Fruit fly (Drosophila melanogaster): Measurements from ENCODE around the gene CG33796.

Gene CG33796

dm6 chr3L:16164150-16165039, 5.5 kb downstream of the CG33796 start, which contains the start of gene CG5151:
Gene CG5151 (minus strand): TSS chr3L:16164701.
- no peak for TF ChIP-seq Myc (optimal IDR thresholded peaks at IDR 0.05)
- TF ChIP-seq Sin3A (optimal IDR thresholded peaks at IDR 0.05) = no peak
- no peak for TF ChIP-seq ttk (optimal IDR thresholded peaks at IDR 0.05)

DNA sequence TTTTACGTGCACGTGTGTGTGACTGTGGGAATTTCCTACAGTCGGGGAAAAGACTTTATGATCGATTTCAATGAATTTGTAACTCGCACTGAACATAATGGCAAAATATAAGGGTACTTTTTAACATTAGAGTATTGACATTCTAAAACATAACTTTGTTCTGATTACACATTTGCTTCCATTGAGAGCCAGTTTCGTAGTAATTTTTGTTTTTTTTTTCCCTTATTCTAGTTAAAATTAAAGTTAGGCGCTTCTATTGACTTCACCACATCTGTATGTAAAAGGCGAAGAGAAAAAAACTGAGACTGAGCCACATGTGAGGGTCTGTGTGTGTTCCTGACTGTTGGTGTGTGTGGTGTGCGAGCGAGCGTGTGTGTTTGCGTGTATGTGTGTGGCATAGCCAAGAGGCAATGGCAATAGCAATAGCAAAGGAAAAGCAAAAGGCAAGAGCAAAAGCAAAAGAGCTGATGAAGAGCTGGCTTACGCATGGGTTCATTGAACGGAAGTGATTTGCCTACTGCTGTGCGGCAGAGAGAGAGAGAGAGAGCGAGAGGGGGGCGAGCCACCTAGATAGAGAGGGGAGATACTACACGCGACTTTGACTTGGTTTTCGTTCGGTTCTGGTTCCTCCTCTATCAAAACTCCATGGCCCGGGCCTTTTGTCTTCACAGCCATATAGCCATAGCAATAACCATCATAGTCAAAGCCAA, 7.9 kb downstream of the CG33796 start:
- TF ChIP-seq h (optimal IDR thresholded peaks at IDR 0.05) (no peak), Sin3A (optimal IDR thresholded peaks at IDR 0.05) (no peak), Myc (optimal IDR thresholded peaks at IDR 0.05) (no peak), psq (optimal IDR thresholded peaks at IDR 0.05) (no peak), ttk (optimal IDR thresholded peaks at IDR 0.05) (no peak), insv (optimal IDR thresholded peaks at IDR 0.05) (no peak)

- TF ChIP-seq insv (optimal IDR thresholded peaks at IDR 0.05) (no peak), Myc (optimal IDR thresholded peaks at IDR 0.05) (no peak), ttk (optimal IDR thresholded peaks at IDR 0.05) (no peak), psq (optimal IDR thresholded peaks at IDR 0.05) (no peak), Sin3A (optimal IDR thresholded peaks at IDR 0.05) (no peak), h (optimal IDR thresholded peaks at IDR 0.05) (no peak)
Measured at dm6 chr3L:16161131-16161530, 8.8 kb downstream of the CG33796 start.

DNA sequence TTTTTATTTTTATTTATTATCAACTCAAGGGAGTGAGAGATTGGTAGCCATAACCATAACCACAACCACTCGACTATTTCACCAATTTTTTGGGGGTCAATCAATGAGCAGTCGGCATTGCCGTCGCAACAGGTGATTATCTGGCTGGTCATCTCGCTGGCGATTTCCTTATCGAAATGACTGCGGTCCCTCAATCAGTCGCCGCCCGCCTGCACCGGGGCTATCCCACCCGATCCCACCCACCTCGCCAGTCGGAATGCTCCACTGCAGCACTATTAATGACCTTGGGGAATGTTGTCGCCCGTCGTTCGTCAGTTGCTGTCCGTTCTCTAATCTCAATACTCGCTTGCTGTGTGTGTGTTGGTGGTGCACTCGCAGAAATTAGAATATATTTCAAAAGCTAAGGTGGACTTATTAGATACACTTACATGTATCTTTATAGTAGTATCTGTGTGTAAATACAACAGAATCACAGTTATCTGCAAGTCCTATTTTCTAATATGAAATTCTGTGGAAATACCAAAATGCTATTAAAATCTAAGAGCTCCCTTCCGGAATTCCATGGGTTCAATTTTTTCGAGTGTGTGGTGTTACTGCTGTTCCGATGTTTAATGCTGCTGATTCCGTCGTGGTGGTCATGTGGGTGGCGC, 9.4 kb downstream of the CG33796 start:
- TF ChIP-seq h (optimal IDR thresholded peaks at IDR 0.05) = no peak
- no peak for TF ChIP-seq psq (optimal IDR thresholded peaks at IDR 0.05)
- TF ChIP-seq insv (optimal IDR thresholded peaks at IDR 0.05) = no peak
- TF ChIP-seq Myc (optimal IDR thresholded peaks at IDR 0.05) = no peak
- no peak for TF ChIP-seq ttk (optimal IDR thresholded peaks at IDR 0.05)
- no peak for TF ChIP-seq Sin3A (optimal IDR thresholded peaks at IDR 0.05)

DNA sequence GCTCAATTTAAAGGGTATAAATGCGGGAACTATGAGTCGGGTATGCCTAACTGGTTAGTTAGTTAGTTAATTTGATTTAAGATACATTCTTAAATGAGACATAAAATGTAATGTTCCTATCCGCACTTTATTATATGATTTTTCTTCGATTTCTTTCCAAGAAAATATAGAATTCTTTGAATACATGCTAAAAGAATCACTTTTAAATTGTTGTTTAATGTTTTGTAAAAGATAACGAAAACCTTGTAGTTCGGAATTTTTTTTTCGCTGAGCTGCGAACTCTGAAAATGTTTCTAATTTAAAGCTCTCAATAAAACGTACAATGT, 9.9 kb downstream of the CG33796 start:
- no peak for TF ChIP-seq insv (optimal IDR thresholded peaks at IDR 0.05)
- no peak for TF ChIP-seq Myc (optimal IDR thresholded peaks at IDR 0.05)
- no peak for TF ChIP-seq psq (optimal IDR thresholded peaks at IDR 0.05)
- TF ChIP-seq Sin3A (optimal IDR thresholded peaks at IDR 0.05) = no peak
- no peak for TF ChIP-seq h (optimal IDR thresholded peaks at IDR 0.05)
- no peak for TF ChIP-seq ttk (optimal IDR thresholded peaks at IDR 0.05)

dm6 chr3L:16159161-16160072, 10.5 kb downstream of the CG33796 start:
- TF ChIP-seq h (optimal IDR thresholded peaks at IDR 0.05) = no peak
- TF ChIP-seq ttk (optimal IDR thresholded peaks at IDR 0.05) = no peak
- no peak for TF ChIP-seq psq (optimal IDR thresholded peaks at IDR 0.05)
- TF ChIP-seq Sin3A (optimal IDR thresholded peaks at IDR 0.05) = no peak
- no peak for TF ChIP-seq Myc (optimal IDR thresholded peaks at IDR 0.05)
- no peak for TF ChIP-seq insv (optimal IDR thresholded peaks at IDR 0.05)

- TF ChIP-seq insv (optimal IDR thresholded peaks at IDR 0.05) (no peak), ttk (optimal IDR thresholded peaks at IDR 0.05) (no peak), Myc (optimal IDR thresholded peaks at IDR 0.05) (no peak), Sin3A (optimal IDR thresholded peaks at IDR 0.05) (no peak), h (optimal IDR thresholded peaks at IDR 0.05) (no peak), psq (optimal IDR thresholded peaks at IDR 0.05) (no peak)
Measured at dm6 chr3L:16158322-16158721, 11.6 kb downstream of the CG33796 start.

DNA sequence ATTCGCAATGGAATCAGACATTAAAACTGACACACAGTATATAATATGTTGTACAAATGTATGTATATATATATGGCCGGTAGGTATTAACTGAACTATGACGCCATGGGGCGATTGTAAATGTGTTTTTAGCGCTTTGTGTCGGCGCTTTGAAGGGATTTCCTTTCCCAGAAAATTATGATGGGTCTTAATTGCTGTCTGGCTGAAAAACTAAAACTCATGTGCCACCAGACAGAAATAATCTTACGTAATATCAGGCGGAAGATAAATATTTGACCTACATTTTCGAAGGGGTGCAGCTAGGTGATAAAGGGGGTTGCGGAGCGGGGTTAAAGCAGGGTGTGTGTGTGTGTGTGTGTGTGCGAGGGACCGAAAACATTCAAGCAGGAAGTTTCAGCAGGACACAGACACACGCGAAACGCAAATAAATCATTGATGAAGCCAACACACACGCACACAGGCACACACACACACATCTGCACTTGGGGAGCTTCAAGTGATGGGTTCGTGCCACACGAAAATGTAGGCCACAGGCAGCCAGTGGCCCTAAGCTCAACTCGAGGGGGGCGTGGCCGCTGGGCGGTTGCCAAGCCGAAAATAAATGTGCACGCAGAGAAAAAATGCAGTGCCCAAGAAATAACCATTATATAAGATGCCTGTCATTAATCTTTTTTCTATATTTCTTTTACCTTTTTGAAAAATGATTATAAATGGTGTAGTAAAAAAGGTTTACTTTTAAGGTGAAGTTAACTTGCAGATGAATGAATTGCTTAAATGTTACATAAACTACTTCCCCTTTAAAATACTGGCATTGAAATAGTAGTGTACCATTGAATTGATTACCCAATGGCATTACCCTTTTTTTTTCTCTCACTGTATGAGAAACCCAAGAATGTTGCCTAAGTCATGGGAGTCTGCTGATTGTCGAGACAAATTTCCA, 12.4 kb downstream of the CG33796 start:
- TF ChIP-seq h (optimal IDR thresholded peaks at IDR 0.05) (no peak), insv (optimal IDR thresholded peaks at IDR 0.05) (no peak), psq (optimal IDR thresholded peaks at IDR 0.05) (no peak), Myc (optimal IDR thresholded peaks at IDR 0.05) (no peak), ttk (optimal IDR thresholded peaks at IDR 0.05) (no peak), Sin3A (optimal IDR thresholded peaks at IDR 0.05) (no peak)

DNA sequence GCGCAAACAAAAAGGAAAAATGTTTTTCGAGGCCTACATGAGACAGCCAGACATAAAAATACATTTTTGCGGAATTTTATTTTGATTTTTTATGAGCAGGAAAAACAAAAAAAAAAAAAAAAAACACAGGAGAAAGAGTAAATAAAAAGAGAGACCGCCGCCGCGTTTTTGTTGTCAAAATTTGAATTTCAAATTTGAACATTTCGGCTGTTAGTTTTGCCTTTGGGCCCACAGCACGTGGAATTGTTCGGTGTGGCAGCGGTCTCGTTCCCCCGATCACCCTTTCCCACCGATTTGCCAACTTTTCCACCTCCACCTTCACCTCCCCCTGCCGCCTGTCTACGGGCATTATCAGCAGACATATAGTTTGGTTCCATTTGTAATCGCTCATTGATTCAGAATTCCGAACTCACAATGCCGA, 13.1 kb downstream of the CG33796 start:
- TF ChIP-seq ttk (optimal IDR thresholded peaks at IDR 0.05) (no peak), psq (optimal IDR thresholded peaks at IDR 0.05) (no peak), Sin3A (optimal IDR thresholded peaks at IDR 0.05) (no peak), h (optimal IDR thresholded peaks at IDR 0.05) (no peak), insv (optimal IDR thresholded peaks at IDR 0.05) (no peak), Myc (optimal IDR thresholded peaks at IDR 0.05) (no peak)

- TF ChIP-seq Myc (optimal IDR thresholded peaks at IDR 0.05) (no peak), psq (optimal IDR thresholded peaks at IDR 0.05) (no peak), h (optimal IDR thresholded peaks at IDR 0.05) (no peak), ttk (optimal IDR thresholded peaks at IDR 0.05) (no peak), insv (optimal IDR thresholded peaks at IDR 0.05) (no peak), Sin3A (optimal IDR thresholded peaks at IDR 0.05) (no peak)
Measured at dm6 chr3L:16155547-16155946, 14.4 kb downstream of the CG33796 start.
